Worm (Caenorhabditis elegans): ENCODE measurements around the gene pot-3.

pot-3 gene

DNA sequence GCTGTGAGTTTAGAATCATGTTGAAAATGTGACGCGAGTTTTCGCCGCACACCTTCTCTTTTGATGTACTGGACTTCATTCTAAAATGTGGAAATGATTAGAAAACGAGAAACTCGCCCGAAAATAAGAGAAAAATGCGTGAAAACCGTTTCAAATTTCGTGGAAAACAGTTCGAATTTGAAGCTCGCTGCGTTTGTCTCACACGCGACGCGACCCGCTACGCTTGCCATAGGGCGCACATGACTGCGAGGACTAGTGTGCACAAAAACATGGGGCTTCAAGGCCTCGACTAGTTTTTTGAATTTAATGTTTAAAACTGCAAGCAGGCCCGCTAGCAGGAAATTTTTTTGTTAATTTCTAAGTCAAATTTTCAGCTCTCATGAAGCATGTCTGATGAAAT, 8.9 kb upstream of the pot-3 start, which contains the start of the genes cyk-4 and pdr-1:
Gene cyk-4, minus strand, starts transcription at position 80 of the 400 bp plus-strand sequence.
Gene pdr-1, plus strand, starts transcription at position 369 of the 400 bp plus-strand sequence.
- TF ChIP-seq flh-1 (GFP tag; optimal IDR thresholded peaks at IDR 0.05) (no peak), cnd-1 (tag; optimal IDR thresholded peaks at IDR 0.05) (no peak), pha-4 (tag; optimal IDR thresholded peaks at IDR 0.05) (peak; percentile 45), ces-1 (GFP tag; optimal IDR thresholded peaks at IDR 0.05) (no peak), M03D4.4 (tag; optimal IDR thresholded peaks at IDR 0.05) (no peak), nhr-237 (tag; optimal IDR thresholded peaks at IDR 0.05) (peak; percentile 2), sptf-1 (tag; optimal IDR thresholded peaks at IDR 0.05) (peak; percentile 12), nhr-12 (tag; optimal IDR thresholded peaks at IDR 0.05) (no peak), ceh-39 (tag; optimal IDR thresholded peaks at IDR 0.05) (peak; percentile 23), hlh-1 (tag; optimal IDR thresholded peaks at IDR 0.05) (peak; percentile 5), nhr-76 (tag; optimal IDR thresholded peaks at IDR 0.05) (no peak), ceh-83 (GFP tag; optimal IDR thresholded peaks at IDR 0.05) (no peak), lin-13 (tag; optimal IDR thresholded peaks at IDR 0.05) (peak; percentile 48), lsy-2 (tag; optimal IDR thresholded peaks at IDR 0.05) (peak; percentile 67), mls-2 (tag; optimal IDR thresholded peaks at IDR 0.05) (no peak), mep-1 (tag; optimal IDR thresholded peaks at IDR 0.05) (peak; percentile 49), elt-1 (tag; optimal IDR thresholded peaks at IDR 0.05; ENCODE audit: borderline replicate concordance, insufficient read depth) (no peak)

- TF ChIP-seq ces-1 (GFP tag; optimal IDR thresholded peaks at IDR 0.05) (no peak), mab-5 (tag; optimal IDR thresholded peaks at IDR 0.05) (no peak), elt-1 (tag; optimal IDR thresholded peaks at IDR 0.05; ENCODE audit: borderline replicate concordance, insufficient read depth) (no peak), lin-32 (GFP tag; optimal IDR thresholded peaks at IDR 0.05) (no peak), cnd-1 (tag; optimal IDR thresholded peaks at IDR 0.05) (no peak), zip-8 (tag; optimal IDR thresholded peaks at IDR 0.05) (no peak), pha-4 (tag; optimal IDR thresholded peaks at IDR 0.05) (no peak)
Measured at ce11 chrIII:13772876-13773275, 7.1 kb upstream of the pot-3 start, which contains the start of gene mdt-29. mdt-29 (plus strand) TSS chrIII:13773176.

- TF ChIP-seq blmp-1 (tag; optimal IDR thresholded peaks at IDR 0.05), result peak; percentile 49
- TF ChIP-seq lin-13 (tag; optimal IDR thresholded peaks at IDR 0.05), result no peak
- no peak for TF ChIP-seq zip-8 (tag; optimal IDR thresholded peaks at IDR 0.05)
Measured at ce11 chrIII:13778816-13779215, 1.2 kb upstream of the pot-3 start.

DNA sequence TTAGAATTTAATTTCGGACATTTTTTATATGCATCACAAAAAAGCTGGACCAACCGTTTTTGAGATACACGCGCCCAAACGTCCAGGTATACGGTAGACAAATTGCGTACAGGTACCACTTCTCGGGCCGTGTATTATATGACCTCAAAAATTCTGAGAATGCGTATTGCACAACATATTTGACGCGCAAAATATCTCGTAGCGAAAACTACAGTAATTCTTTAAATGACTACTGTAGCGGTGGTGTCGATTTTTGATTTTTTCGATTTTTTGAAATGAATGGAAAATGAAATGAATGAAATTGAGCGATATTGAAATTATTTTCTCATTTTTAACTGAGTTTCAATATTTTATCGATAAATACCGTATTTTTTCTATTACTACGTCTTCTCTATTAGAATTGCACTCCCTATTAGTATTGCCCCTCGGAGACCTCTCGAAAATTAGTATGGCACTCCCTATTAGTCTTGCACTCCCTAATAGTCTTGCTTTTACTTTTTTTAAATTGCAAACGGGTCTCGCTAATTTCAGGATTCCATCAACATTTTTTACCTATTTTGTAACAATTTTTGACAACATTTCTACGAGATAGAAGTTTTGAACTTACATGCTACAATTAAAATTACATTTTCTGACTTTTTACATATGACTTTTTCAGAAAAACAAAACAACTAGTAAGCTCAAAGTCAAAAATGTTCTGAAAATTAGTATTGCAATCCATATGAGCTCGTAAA, 488 bp upstream of the pot-3 start:
- TF ChIP-seq elt-1 (tag; optimal IDR thresholded peaks at IDR 0.05; ENCODE audit: borderline replicate concordance, insufficient read depth) (no peak), snpc-4 (tag; optimal IDR thresholded peaks at IDR 0.05) (no peak), drap-1 (GFP tag; optimal IDR thresholded peaks at IDR 0.05) (peak; percentile 31), ztf-11 (tag; optimal IDR thresholded peaks at IDR 0.05) (no peak), sptf-1 (tag; optimal IDR thresholded peaks at IDR 0.05) (peak; percentile 57), cnd-1 (tag; optimal IDR thresholded peaks at IDR 0.05) (no peak), nhr-2 (tag; optimal IDR thresholded peaks at IDR 0.05) (no peak), ham-2 (GFP tag; optimal IDR thresholded peaks at IDR 0.05) (no peak), lsy-2 (tag; optimal IDR thresholded peaks at IDR 0.05) (peak; percentile 11), zip-8 (tag; optimal IDR thresholded peaks at IDR 0.05) (no peak), lin-32 (GFP tag; optimal IDR thresholded peaks at IDR 0.05) (no peak), tbx-8 (GFP tag; optimal IDR thresholded peaks at IDR 0.05) (no peak), blmp-1 (tag; optimal IDR thresholded peaks at IDR 0.05) (peak; percentile 18), nhr-12 (tag; optimal IDR thresholded peaks at IDR 0.05) (no peak), ceh-83 (GFP tag; optimal IDR thresholded peaks at IDR 0.05) (peak; percentile 70), ceh-39 (tag; optimal IDR thresholded peaks at IDR 0.05) (no peak)

Measured in whole organism, mixed stage, embryonic.